Worm (Caenorhabditis elegans): ENCODE data around the gene abts-2.

The abts-2 gene

DNA sequence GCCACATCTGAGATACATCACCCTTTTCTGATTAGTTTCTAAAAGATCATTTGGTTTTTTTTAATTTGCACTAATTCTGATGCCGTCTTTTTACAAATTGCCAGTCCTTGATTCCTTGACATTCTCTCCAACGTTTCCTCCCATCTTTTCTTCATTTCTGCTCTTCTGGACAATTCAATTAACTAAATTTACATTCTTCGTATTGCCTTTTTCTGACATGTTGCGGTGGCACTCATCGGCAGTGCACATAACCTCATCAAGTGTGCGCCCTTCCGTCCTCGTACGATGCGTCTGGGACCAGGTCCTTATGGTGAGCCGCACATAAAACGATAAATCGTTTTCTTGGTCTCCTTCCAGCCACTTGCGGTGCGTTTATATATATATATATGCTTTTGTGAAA is 53.5 kb downstream of the abts-2 start:
- no peak for TF ChIP-seq F52B5.7 (tag; optimal IDR thresholded peaks at IDR 0.05)
- no peak for TF ChIP-seq let-607 (tag; optimal IDR thresholded peaks at IDR 0.05)
- no peak for TF ChIP-seq snpc-3.4 (tag; optimal IDR thresholded peaks at IDR 0.05)
- no peak for TF ChIP-seq snpc-1.3 (tag; optimal IDR thresholded peaks at IDR 0.05; ENCODE audit: insufficient read depth)
- TF ChIP-seq Y79H2A.3 (GFP tag; conservative IDR thresholded peaks at IDR 0.05) = no peak
- no peak for TF ChIP-seq sea-2 (GFP tag; IDR thresholded peaks at IDR 0.05)
- no peak for TF ChIP-seq aptf-2 (GFP tag; conservative IDR thresholded peaks at IDR 0.05)
- no peak for TF ChIP-seq lag-1 (GFP tag; IDR thresholded peaks at IDR 0.05)
- no peak for TF ChIP-seq lsl-1 (GFP tag; optimal IDR thresholded peaks at IDR 0.05)
